Worm (Caenorhabditis elegans): Measurements from ENCODE around the gene Y22D7AL.15.

DNA sequence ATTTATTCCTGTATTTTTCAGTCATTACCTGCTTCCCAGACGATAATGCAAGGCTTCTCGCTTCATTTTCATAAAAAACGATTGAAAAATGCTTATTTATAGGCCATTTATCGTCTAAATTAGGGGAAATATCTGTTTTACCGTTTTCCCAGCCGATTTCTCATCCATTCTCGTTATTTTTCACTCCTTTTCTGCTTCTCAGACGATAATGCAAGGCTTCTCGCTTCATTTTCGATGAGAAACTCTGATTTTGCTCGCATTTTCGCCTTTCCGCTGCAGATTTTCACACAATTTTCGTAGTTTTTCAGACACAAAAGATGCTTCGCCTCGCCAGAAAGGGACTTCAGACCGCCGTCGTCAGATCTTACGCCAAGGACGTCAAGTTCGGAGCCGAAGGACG is 40.2 kb downstream of the Y22D7AL.15 start, which contains the start of gene hsp-60:
- TF ChIP-seq skn-1 (tag; optimal IDR thresholded peaks at IDR 0.05): no peak
- no peak for TF ChIP-seq nhr-42 (GFP tag; IDR thresholded peaks at IDR 0.05)
- TF ChIP-seq ama-1 (optimal IDR thresholded peaks at IDR 0.05): no peak
- no peak for TF ChIP-seq nhr-41 (GFP tag; IDR thresholded peaks at IDR 0.05)
- no peak for TF ChIP-seq nhr-10 (tag; optimal IDR thresholded peaks at IDR 0.05)
- no peak for TF ChIP-seq egl-27 (tag; optimal IDR thresholded peaks at IDR 0.05)
- no peak for TF ChIP-seq unc-39 (tag; optimal IDR thresholded peaks at IDR 0.05)
- TF ChIP-seq lin-13 (GFP tag; optimal IDR thresholded peaks at IDR 0.05): no peak
- TF ChIP-seq ces-1 (GFP tag; optimal IDR thresholded peaks at IDR 0.05): no peak
- no peak for TF ChIP-seq snpc-4 (tag; optimal IDR thresholded peaks at IDR 0.05)

Data from whole organism, L4 larva.